Fruit fly (Drosophila melanogaster): ENCODE measurements around the gene emb.

DNA sequence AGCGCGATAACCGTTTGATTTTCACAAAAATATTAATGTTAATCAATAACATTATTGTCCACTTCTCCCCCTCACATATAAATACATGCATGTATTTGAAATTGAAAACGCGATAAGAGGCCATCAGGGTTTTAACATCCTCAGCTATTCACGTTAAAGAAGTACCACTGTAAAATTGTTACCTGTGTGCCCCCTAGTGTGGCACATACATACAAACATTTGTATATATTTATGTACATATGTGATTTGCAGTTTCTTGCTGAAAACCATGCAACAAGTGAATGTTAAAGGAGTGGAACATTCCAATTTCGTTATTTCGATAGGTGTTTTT is 40.5 kb upstream of the emb start:
- TF ChIP-seq Myc (optimal IDR thresholded peaks at IDR 0.05) (no peak), pan (optimal IDR thresholded peaks at IDR 0.05) (no peak), psq (GFP tag; optimal IDR thresholded peaks at IDR 0.05) (no peak), foxo (GFP tag; optimal IDR thresholded peaks at IDR 0.05) (no peak), Jra (GFP tag; optimal IDR thresholded peaks at IDR 0.05) (no peak), h (GFP tag; optimal IDR thresholded peaks at IDR 0.05) (no peak), Hr83 (GFP tag; optimal IDR thresholded peaks at IDR 0.05; ENCODE audit: poor library complexity, severe bottlenecking) (no peak), Abd-B (GFP tag; optimal IDR thresholded peaks at IDR 0.05) (no peak), Sp1 (GFP tag; optimal IDR thresholded peaks at IDR 0.05) (no peak), usp (GFP tag; optimal IDR thresholded peaks at IDR 0.05) (no peak), Dif (GFP tag; optimal IDR thresholded peaks at IDR 0.05; ENCODE audit: partially characterized antibody) (no peak), CG9705 (GFP tag; optimal IDR thresholded peaks at IDR 0.05) (no peak), dl (GFP tag; optimal IDR thresholded peaks at IDR 0.05; ENCODE audit: insufficient read depth in 1 of 2, partially characterized antibody in 2 of 2) (no peak), GATAd (GFP tag; optimal IDR thresholded peaks at IDR 0.05) (no peak)
